Worm (Caenorhabditis elegans) whole organism, L1 larva: ENCODE data around the gene F53C3.3.

ENCODE experiments used
- C04F5.9 ChIP-seq: sonication (generic microtip); optimal IDR thresholded peaks from 2 replicates; lab custom pipeline; 2016; ENCODE audit warnings: missing genetic modification characterization, missing compliant biosample characterization
- C16A3.4 ChIP-seq: fragments of 150-350 bp; optimal IDR thresholded peaks from 2 replicates; lab custom pipeline; 2014; ENCODE audit warnings: missing biosample characterization, missing genetic modification characterization
- Y116A8C.19 ChIP-seq: sonication (generic microtip); optimal IDR thresholded peaks from 2 replicates; lab custom pipeline; 2016; ENCODE audit warnings: missing compliant biosample characterization, missing genetic modification characterization, borderline replicate concordance
- alr-1 ChIP-seq: fragments of 200-800 bp; sonication (Bioruptor generic); optimal IDR thresholded peaks from 2 replicates; lab custom pipeline; 2018; ENCODE audit warnings: borderline replicate concordance, mild to moderate bottlenecking, missing genetic modification characterization, missing compliant biosample characterization
- ama-1 ChIP-seq: fragments of 150-350 bp; optimal IDR thresholded peaks from 2 replicates; lab custom pipeline; 2014
- blmp-1 ChIP-seq: fragments of 150-350 bp; optimal IDR thresholded peaks from 2 replicates; lab custom pipeline; 2014; ENCODE audit warnings: missing biosample characterization, missing genetic modification characterization
- ceh-8 ChIP-seq: fragments of 200-800 bp; sonication (Bioruptor generic); optimal IDR thresholded peaks from 2 replicates; lab custom pipeline; 2018; ENCODE audit warnings: mild to moderate bottlenecking, missing genetic modification characterization, moderate library complexity, missing compliant biosample characterization
- ceh-90 ChIP-seq: sonication (generic microtip); optimal IDR thresholded peaks from 2 replicates; lab custom pipeline; 2016; ENCODE audit warnings: missing genetic modification characterization, missing compliant biosample characterization
- ces-1 ChIP-seq: fragments of 150-350 bp; optimal IDR thresholded peaks from 2 replicates; lab custom pipeline; 2014; ENCODE audit warnings: missing biosample characterization, missing genetic modification reagents, missing genetic modification characterization
- dpl-1 ChIP-seq, 3 experiments: fragments of 150-350 bp in 2 of 3; sonication (generic microtip) in 1 of 3; optimal IDR thresholded peaks; 2 replicates each; lab custom pipeline; 2014 to 2017; ENCODE audit warnings: missing biosample characterization in 3 of 3, missing genetic modification characterization in 3 of 3, missing genetic modification reagents in 3 of 3
- dsc-1 ChIP-seq: sonication (generic microtip); optimal IDR thresholded peaks from 2 replicates; lab custom pipeline; 2016; ENCODE audit warnings: mild to moderate bottlenecking, missing genetic modification characterization, missing compliant biosample characterization
- efl-3 ChIP-seq: fragments of 200-800 bp; sonication (Bioruptor generic); optimal IDR thresholded peaks from 2 replicates; lab custom pipeline; 2018; ENCODE audit warnings: mild to moderate bottlenecking, missing genetic modification characterization, missing compliant biosample characterization
- egl-27 ChIP-seq, 2 experiments: fragments of 150-350 bp in 1 of 2; sonication (generic microtip); optimal IDR thresholded peaks; 3 replicates each; lab custom pipeline; 2017 to 2018; ENCODE audit warnings: missing biosample characterization in 2 of 2, missing genetic modification characterization in 2 of 2, missing genetic modification reagents in 2 of 2
- elt-2 ChIP-seq: sonication (generic microtip); optimal IDR thresholded peaks from 2 replicates; lab custom pipeline; 2016; ENCODE audit warnings: missing genetic modification characterization, mild to moderate bottlenecking, inconsistent platforms, missing compliant biosample characterization, missing genetic modification reagents
- elt-3 ChIP-seq, 6 experiments: fragments of 150-350 bp in 1 of 6; sonication (generic microtip); optimal IDR thresholded peaks; 2 replicates each; lab custom pipeline; 2017 to 2018; ENCODE audit warnings: missing biosample characterization in 6 of 6, missing genetic modification characterization in 6 of 6, inconsistent platforms in 1 of 6
- ets-5 ChIP-seq: fragments of 200-800 bp; sonication (Bioruptor generic); IDR thresholded peaks from 2 replicates; pipeline ENCODE4 v1.3.6; 2022; ENCODE audit warnings: missing genetic modification characterization, missing compliant biosample characterization
- fkh-10 ChIP-seq: sonication (generic microtip); optimal IDR thresholded peaks from 2 replicates; lab custom pipeline; 2017; ENCODE audit warnings: missing biosample characterization, missing genetic modification reagents, missing genetic modification characterization
- hlh-17 ChIP-seq: fragments of 200-800 bp; sonication (Bioruptor generic); optimal IDR thresholded peaks from 2 replicates; lab custom pipeline; 2018; ENCODE audit warnings: missing genetic modification characterization, mild to moderate bottlenecking, missing compliant biosample characterization, moderate library complexity, borderline replicate concordance
- hlh-4 ChIP-seq: sonication (generic microtip); optimal IDR thresholded peaks from 2 replicates; lab custom pipeline; 2016; ENCODE audit warnings: mild to moderate bottlenecking, missing genetic modification characterization, missing compliant biosample characterization
- isw-1 ChIP-seq: fragments of 200-800 bp; sonication (Bioruptor generic); IDR thresholded peaks from 2 replicates; pipeline ENCODE4 v1.3.6; 2022; ENCODE audit warnings: missing genetic modification characterization, missing compliant biosample characterization
- jun-1 ChIP-seq: fragments of 150-350 bp; optimal IDR thresholded peaks from 2 replicates; lab custom pipeline; 2014; ENCODE audit warnings: missing biosample characterization, missing genetic modification reagents, missing genetic modification characterization
- lin-14 ChIP-seq: fragments of 200-800 bp; sonication (Bioruptor generic); optimal IDR thresholded peaks from 2 replicates; lab custom pipeline; 2018; ENCODE audit warnings: mild to moderate bottlenecking, missing genetic modification characterization, moderate library complexity, missing compliant biosample characterization
- lin-15B ChIP-seq: fragments of 150-350 bp; sonication (generic microtip); optimal IDR thresholded peaks from 3 replicates; lab custom pipeline; 2014; ENCODE audit warnings: missing biosample characterization, missing genetic modification characterization
- lin-35 ChIP-seq, 2 experiments: fragments of 150-350 bp; optimal IDR thresholded peaks; 2 replicates each; lab custom pipeline; 2014; ENCODE audit warnings: missing biosample characterization in 2 of 2, missing genetic modification characterization in 2 of 2, missing genetic modification reagents in 2 of 2
- lir-3 ChIP-seq: sonication (generic microtip); optimal IDR thresholded peaks from 2 replicates; lab custom pipeline; 2016; ENCODE audit warnings: mild to moderate bottlenecking, missing genetic modification characterization, moderate library complexity, missing compliant biosample characterization; ENCODE audit not compliant: poor library complexity
- lsy-2 ChIP-seq, 2 experiments: fragments of 150-350 bp; optimal IDR thresholded peaks; 2 replicates each; lab custom pipeline; 2014; ENCODE audit warnings: missing biosample characterization in 2 of 2, missing genetic modification characterization in 2 of 2
- mab-9 ChIP-seq: fragments of 200-800 bp; sonication (Bioruptor generic); IDR thresholded peaks from 2 replicates; pipeline ENCODE4 v1.3.6; 2022; ENCODE audit warnings: missing genetic modification reagents, missing genetic modification characterization, missing compliant biosample characterization
- mdl-1 ChIP-seq, 2 experiments: fragments of 150-350 bp; optimal IDR thresholded peaks; 2 replicates each; lab custom pipeline; 2014 to 2017; ENCODE audit warnings: missing biosample characterization in 2 of 2, missing genetic modification characterization in 2 of 2, inconsistent platforms in 1 of 2
- mef-2 ChIP-seq: fragments of 150-350 bp; optimal IDR thresholded peaks from 2 replicates; lab custom pipeline; 2014; ENCODE audit warnings: missing biosample characterization, missing genetic modification characterization
- mep-1 ChIP-seq: fragments of 150-350 bp; optimal IDR thresholded peaks from 2 replicates; lab custom pipeline; 2014; ENCODE audit warnings: missing biosample characterization, missing genetic modification characterization
- nhr-11 ChIP-seq: fragments of 150-350 bp; optimal IDR thresholded peaks from 2 replicates; lab custom pipeline; 2014; ENCODE audit warnings: missing biosample characterization, missing genetic modification characterization
- nhr-12 ChIP-seq: sonication (generic microtip); optimal IDR thresholded peaks from 2 replicates; lab custom pipeline; 2017; ENCODE audit warnings: missing biosample characterization, missing genetic modification characterization
- nhr-20 ChIP-seq: sonication (generic microtip); optimal IDR thresholded peaks from 2 replicates; lab custom pipeline; 2016; ENCODE audit warnings: mild to moderate bottlenecking, missing genetic modification characterization, missing compliant biosample characterization
- nhr-28 ChIP-seq: fragments of 150-350 bp; optimal IDR thresholded peaks from 2 replicates; lab custom pipeline; 2014; ENCODE audit warnings: missing biosample characterization, missing genetic modification characterization
- nhr-47 ChIP-seq: sonication (generic microtip); optimal IDR thresholded peaks from 2 replicates; lab custom pipeline; 2016; ENCODE audit warnings: mild to moderate bottlenecking, missing genetic modification characterization, moderate library complexity, missing compliant biosample characterization
- nhr-71 ChIP-seq: sonication (generic microtip); optimal IDR thresholded peaks from 2 replicates; lab custom pipeline; 2016; ENCODE audit warnings: mild to moderate bottlenecking, missing genetic modification characterization, moderate library complexity, missing compliant biosample characterization
- nhr-76 ChIP-seq: sonication (generic microtip); optimal IDR thresholded peaks from 2 replicates; lab custom pipeline; 2017; ENCODE audit warnings: missing biosample characterization, missing genetic modification characterization
- nhr-84 ChIP-seq: sonication (generic microtip); optimal IDR thresholded peaks from 2 replicates; lab custom pipeline; 2017; ENCODE audit warnings: missing biosample characterization, missing genetic modification characterization
- nhr-85 ChIP-seq: sonication (generic microtip); peaks from one replicate; lab custom pipeline; 2016; ENCODE audit warnings: missing genetic modification characterization, inconsistent platforms, missing compliant biosample characterization
- nhr-90 ChIP-seq: sonication (generic microtip); optimal IDR thresholded peaks from 2 replicates; lab custom pipeline; 2016; ENCODE audit warnings: mild to moderate bottlenecking, missing genetic modification characterization, missing compliant biosample characterization; ENCODE audit not compliant: poor library complexity
- pqm-1 ChIP-seq: sonication (generic microtip); optimal IDR thresholded peaks from 3 replicates; lab custom pipeline; 2017; ENCODE audit warnings: missing biosample characterization, missing genetic modification characterization
- sptf-1 ChIP-seq: fragments of 150-350 bp; optimal IDR thresholded peaks from 2 replicates; lab custom pipeline; 2014; ENCODE audit warnings: missing biosample characterization, missing genetic modification characterization
- swsn-7 ChIP-seq: sonication (generic microtip); optimal IDR thresholded peaks from 2 replicates; lab custom pipeline; 2016; ENCODE audit warnings: missing genetic modification characterization, missing compliant biosample characterization
- tlp-1 ChIP-seq: fragments of 150-350 bp; optimal IDR thresholded peaks from 2 replicates; lab custom pipeline; 2014; ENCODE audit warnings: missing biosample characterization, missing genetic modification characterization
- zag-1 ChIP-seq: fragments of 150-350 bp; optimal IDR thresholded peaks from 2 replicates; lab custom pipeline; 2014; ENCODE audit warnings: missing biosample characterization, missing genetic modification characterization
- zip-4 ChIP-seq: fragments of 200-800 bp; sonication (Bioruptor generic); optimal IDR thresholded peaks from 2 replicates; lab custom pipeline; 2018; ENCODE audit warnings: mild to moderate bottlenecking, missing genetic modification characterization, moderate library complexity, missing compliant biosample characterization
- ztf-11 ChIP-seq, 2 experiments: sonication (generic microtip); optimal IDR thresholded peaks; 2 replicates each; lab custom pipeline; 2016 to 2017; ENCODE audit warnings: missing genetic modification characterization in 2 of 2, missing biosample characterization in 1 of 2, missing compliant biosample characterization in 1 of 2

F53C3.3 gene

DNA sequence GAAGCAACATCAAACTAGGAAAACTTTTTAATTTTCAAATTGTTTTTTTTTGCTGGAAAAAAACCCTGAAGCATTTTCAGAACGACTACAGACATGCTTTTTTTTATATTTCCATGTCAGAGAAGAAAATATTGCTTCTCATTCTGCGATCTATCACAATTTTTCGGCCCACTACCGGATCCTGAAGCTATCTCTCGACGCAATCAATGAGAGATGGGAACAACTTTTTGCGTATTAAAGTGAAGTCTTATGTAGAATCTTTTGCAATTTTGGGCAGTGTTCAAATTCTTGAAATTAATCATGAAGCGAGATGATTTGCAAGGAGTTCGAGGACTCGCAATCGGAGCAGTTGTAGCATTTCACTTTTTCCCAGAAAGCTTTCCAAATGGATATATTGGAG lies 33.1 kb upstream of the F53C3.3 start, which contains the start of gene oac-10:
Gene oac-10, plus strand, starts transcription at position 301 of the 400 bp plus-strand sequence.
- no peak for TF ChIP-seq swsn-7 (tag; lab: Kevin White, UChicago)
- TF ChIP-seq nhr-76 (tag; lab: Kevin White, UChicago), result no peak
- TF ChIP-seq dsc-1 (tag; lab: Kevin White, UChicago), result no peak
- TF ChIP-seq lin-35 (GFP tag; optimal IDR thresholded peaks at IDR 0.05; lab: Kevin White, UChicago), result no peak
- no peak for TF ChIP-seq C04F5.9 (tag; lab: Kevin White, UChicago)
- no peak for TF ChIP-seq mab-9 (GFP tag; lab: Robert Waterston, UW)
- no peak for TF ChIP-seq mep-1 (tag; lab: Kevin White, UChicago)
- no peak for TF ChIP-seq lsy-2 (tag; optimal IDR thresholded peaks at IDR 0.05; lab: Kevin White, UChicago)
- TF ChIP-seq hlh-4 (tag; lab: Kevin White, UChicago), result no peak
- TF ChIP-seq jun-1 (tag; lab: Kevin White, UChicago), result no peak
- no peak for TF ChIP-seq blmp-1 (tag; lab: Kevin White, UChicago)
- no peak for TF ChIP-seq lir-3 (tag; lab: Kevin White, UChicago)

ce11 chrII:3877127-3877526 lies 25.5 kb upstream of the F53C3.3 start, which contains the start of gene nep-3:
TSS of gene nep-3 (minus strand) at chrII:3877227.
- TF ChIP-seq ama-1 (lab: Kevin White, UChicago) (no peak), nhr-47 (tag; lab: Kevin White, UChicago) (no peak), tlp-1 (tag; lab: Kevin White, UChicago) (no peak), fkh-10 (GFP tag; lab: Kevin White, UChicago) (no peak), ets-5 (no peak), alr-1 (no peak), lin-15B (tag; lab: Kevin White, UChicago) (no peak), zag-1 (no peak), nhr-11 (tag; lab: Kevin White, UChicago) (no peak), nhr-12 (tag; lab: Kevin White, UChicago) (no peak), ztf-11 (tag; optimal IDR thresholded peaks at IDR 0.05; lab: Kevin White, UChicago) (no peak), egl-27 (tag; optimal IDR thresholded peaks at IDR 0.05; lab: Kevin White, UChicago) (no peak), blmp-1 (tag; lab: Kevin White, UChicago) (no peak), sptf-1 (tag; lab: Kevin White, UChicago) (no peak), elt-3 (tag; optimal IDR thresholded peaks at IDR 0.05; lab: Kevin White, UChicago) (no peak)

- TF ChIP-seq mdl-1 (tag; optimal IDR thresholded peaks at IDR 0.05; lab: Kevin White, UChicago) (no peak), nhr-20 (tag; lab: Kevin White, UChicago) (no peak), nhr-90 (tag; lab: Kevin White, UChicago) (no peak), isw-1 (no peak), mef-2 (tag; lab: Kevin White, UChicago) (no peak), nhr-47 (tag; lab: Kevin White, UChicago) (no peak), Y116A8C.19 (tag; lab: Kevin White, UChicago) (no peak), lsy-2 (tag; optimal IDR thresholded peaks at IDR 0.05; lab: Kevin White, UChicago) (no peak), dsc-1 (tag; lab: Kevin White, UChicago) (no peak), dpl-1 (GFP tag; optimal IDR thresholded peaks at IDR 0.05; lab: Kevin White, UChicago) (no peak), lin-14 (GFP tag; lab: Kevin White, UChicago) (no peak), lin-15B (tag; lab: Kevin White, UChicago) (no peak), C16A3.4 (tag; lab: Kevin White, UChicago) (no peak), C04F5.9 (tag; lab: Kevin White, UChicago) (no peak), alr-1 (no peak), ets-5 (no peak)
These were observed 24.8 kb upstream of the F53C3.3 start, which contains the start of gene sdz-7 for ce11 chrII:3877874-3878273. TSS of gene sdz-7 (minus strand) at chrII:3877974.

ce11 chrII:3878330-3878729 lies 24.3 kb upstream of the F53C3.3 start, which contains the start of gene srh-250:
TSS of gene srh-250 (plus strand) at chrII:3878630.
- TF ChIP-seq hlh-17 (GFP tag; lab: Kevin White, UChicago) (no peak), swsn-7 (tag; lab: Kevin White, UChicago) (no peak), nhr-28 (tag; lab: Kevin White, UChicago) (no peak), efl-3 (no peak), Y116A8C.19 (tag; lab: Kevin White, UChicago) (no peak), elt-2 (tag; lab: Kevin White, UChicago) (no peak), ceh-8 (GFP tag; lab: Kevin White, UChicago) (no peak), lin-14 (GFP tag; lab: Kevin White, UChicago) (no peak), ces-1 (GFP tag; lab: Kevin White, UChicago) (no peak), ceh-90 (no peak), zip-4 (GFP tag; lab: Kevin White, UChicago) (no peak), nhr-71 (tag; lab: Kevin White, UChicago) (no peak), nhr-85 (no peak), pqm-1 (tag; lab: Kevin White, UChicago) (no peak), nhr-84 (tag; lab: Kevin White, UChicago) (no peak)
